Worm (Caenorhabditis elegans) whole organism, young adult: ENCODE data around the gene sru-30.
A peak's percentile ranks its signal among the peaks of the same experiment; 100 is the strongest.

ENCODE experiments used
- B0019.2 ChIP-seq: fragments of 200-800 bp; sonication (Bioruptor generic); conservative IDR thresholded peaks from 2 replicates; pipeline ENCODE4 v1.3.6; 2022; ENCODE audit warnings: missing genetic modification reagents, missing genetic modification characterization, missing compliant biosample characterization
- D2030.7 ChIP-seq: fragments of 200-800 bp; sonication (Bioruptor generic); IDR thresholded peaks from 2 replicates; pipeline ENCODE4 v1.3.6; 2022; ENCODE audit warnings: missing genetic modification reagents, missing genetic modification characterization, missing compliant biosample characterization
- F10E7.11 ChIP-seq: sonication (generic microtip); optimal IDR thresholded peaks from 2 replicates; lab custom pipeline; 2017; ENCODE audit warnings: mild to moderate bottlenecking, missing genetic modification characterization, moderate library complexity, missing compliant biosample characterization
- F22D6.2 ChIP-seq: sonication (generic microtip); optimal IDR thresholded peaks from 2 replicates; lab custom pipeline; 2016; ENCODE audit warnings: mild to moderate bottlenecking, missing genetic modification characterization, missing compliant biosample characterization
- F39B2.1 ChIP-seq: fragments of 200-800 bp; sonication (Bioruptor generic); IDR thresholded peaks from 2 replicates; pipeline ENCODE4 v1.3.6; 2022; ENCODE audit warnings: missing genetic modification reagents, missing genetic modification characterization, missing compliant biosample characterization
- F57A8.1 ChIP-seq: fragments of 200-800 bp; sonication (Bioruptor generic); optimal IDR thresholded peaks from 2 replicates; lab custom pipeline; 2018; ENCODE audit warnings: mild to moderate bottlenecking, missing genetic modification characterization, moderate library complexity, missing compliant biosample characterization
- T26A5.8 ChIP-seq: sonication (generic microtip); optimal IDR thresholded peaks from 2 replicates; lab custom pipeline; 2016; ENCODE audit warnings: missing genetic modification characterization, missing compliant biosample characterization
- Y67H2A.10 ChIP-seq: fragments of 200-800 bp; sonication (Bioruptor generic); conservative IDR thresholded peaks from 2 replicates; pipeline ENCODE4 v1.3.6; 2022; ENCODE audit warnings: missing genetic modification reagents, missing genetic modification characterization, missing compliant biosample characterization
- aptf-2 ChIP-seq: fragments of 200-800 bp; sonication (Bioruptor generic); conservative IDR thresholded peaks from 2 replicates; pipeline ENCODE4 v1.3.6; 2022; ENCODE audit warnings: missing genetic modification reagents, missing genetic modification characterization, missing compliant biosample characterization
- aptf-3 ChIP-seq: fragments of 200-800 bp; sonication (Bioruptor generic); IDR thresholded peaks from 2 replicates; pipeline ENCODE4 v1.3.6; 2022; ENCODE audit warnings: missing genetic modification characterization, missing compliant biosample characterization
- athp-1 ChIP-seq: sonication (generic microtip); optimal IDR thresholded peaks from 2 replicates; lab custom pipeline; 2017; ENCODE audit warnings: mild to moderate bottlenecking, missing genetic modification characterization, missing compliant biosample characterization
- ccch-3 ChIP-seq: fragments of 200-800 bp; sonication (Bioruptor generic); optimal IDR thresholded peaks from 2 replicates; lab custom pipeline; 2018; ENCODE audit warnings: mild to moderate bottlenecking, missing genetic modification characterization, missing compliant biosample characterization
- cebp-1 ChIP-seq, 2 experiments: fragments of 200-800 bp in 1 of 2; sonication (Bioruptor generic) in 1 of 2; sonication (generic microtip) in 1 of 2; IDR thresholded peaks in 1 of 2; optimal IDR thresholded peaks in 1 of 2; 2 replicates each; pipeline versions ENCODE4 v1.3.6 to Lab custom; 2017 to 2022; ENCODE audit warnings: missing compliant biosample characterization in 2 of 2, missing genetic modification characterization in 2 of 2, mild to moderate bottlenecking in 1 of 2, missing genetic modification reagents in 1 of 2, moderate library complexity in 1 of 2
- ceh-27 ChIP-seq: fragments of 200-800 bp; sonication (Bioruptor generic); optimal IDR thresholded peaks from 2 replicates; lab custom pipeline; 2018; ENCODE audit warnings: mild to moderate bottlenecking, missing genetic modification characterization, moderate library complexity, missing compliant biosample characterization
- ceh-58 ChIP-seq: fragments of 200-800 bp; sonication (Bioruptor generic); IDR thresholded peaks from 2 replicates; pipeline ENCODE4 v1.3.6; 2022; ENCODE audit warnings: missing genetic modification characterization, missing compliant biosample characterization
- ceh-79 ChIP-seq: sonication (generic microtip); optimal IDR thresholded peaks from 2 replicates; lab custom pipeline; 2017; ENCODE audit warnings: mild to moderate bottlenecking, missing genetic modification characterization, missing compliant biosample characterization
- ceh-91 ChIP-seq: fragments of 200-800 bp; sonication (Bioruptor generic); IDR thresholded peaks from 2 replicates; pipeline ENCODE4 v1.3.6; 2022; ENCODE audit warnings: missing genetic modification reagents, missing genetic modification characterization, missing compliant biosample characterization
- chd-7 ChIP-seq: sonication (generic microtip); optimal IDR thresholded peaks from 2 replicates; lab custom pipeline; 2016; ENCODE audit warnings: mild to moderate bottlenecking, missing genetic modification characterization, moderate library complexity, missing compliant biosample characterization
- die-1 ChIP-seq: sonication (generic microtip); optimal IDR thresholded peaks from 2 replicates; lab custom pipeline; 2016; ENCODE audit warnings: missing genotype, mild to moderate bottlenecking, missing genetic modification characterization, missing compliant biosample characterization
- egl-44 ChIP-seq: fragments of 200-800 bp; sonication (Bioruptor generic); IDR thresholded peaks from 2 replicates; pipeline ENCODE4 v1.3.6; 2022; ENCODE audit warnings: missing genetic modification reagents, missing genetic modification characterization, missing compliant biosample characterization
- egrh-3 ChIP-seq: fragments of 200-800 bp; sonication (Bioruptor generic); IDR thresholded peaks from 2 replicates; pipeline ENCODE4 v1.3.6; 2022; ENCODE audit warnings: missing genetic modification reagents, missing genetic modification characterization, missing compliant biosample characterization
- ekl-4 ChIP-seq: fragments of 200-800 bp; sonication (Bioruptor generic); IDR thresholded peaks from 2 replicates; pipeline ENCODE4 v1.3.6; 2022; ENCODE audit warnings: missing genetic modification reagents, missing genetic modification characterization, missing compliant biosample characterization
- fkh-3 ChIP-seq: sonication (generic microtip); optimal IDR thresholded peaks from 2 replicates; lab custom pipeline; 2016; ENCODE audit warnings: mild to moderate bottlenecking, missing genetic modification characterization, missing compliant biosample characterization
- hlh-12 ChIP-seq: sonication (generic microtip); optimal IDR thresholded peaks from 2 replicates; lab custom pipeline; 2016; ENCODE audit warnings: missing genetic modification characterization, missing compliant biosample characterization
- hrde-1 ChIP-seq: sonication (generic microtip); optimal IDR thresholded peaks from 2 replicates; lab custom pipeline; 2016; ENCODE audit warnings: missing genetic modification characterization, mild to moderate bottlenecking, missing compliant biosample characterization, moderate library complexity, missing genotype, missing genetic modification reagents, borderline replicate concordance
- lin-35 ChIP-seq, 3 experiments: fragments of 150-350 bp in 2 of 3; sonication (generic microtip) in 1 of 3; optimal IDR thresholded peaks; 2 replicates each; lab custom pipeline; 2014 to 2018; ENCODE audit warnings: missing biosample characterization in 3 of 3, missing genetic modification characterization in 3 of 3, missing genetic modification reagents in 3 of 3
- lin-40 ChIP-seq: sonication (generic microtip); optimal IDR thresholded peaks from 2 replicates; lab custom pipeline; 2016; ENCODE audit warnings: missing genetic modification characterization, mild to moderate bottlenecking, missing compliant biosample characterization, missing genotype, missing genetic modification reagents
- lin-54 ChIP-seq: fragments of 200-800 bp; sonication (Bioruptor generic); optimal IDR thresholded peaks from 2 replicates; lab custom pipeline; 2018; ENCODE audit warnings: mild to moderate bottlenecking, missing genetic modification characterization, missing compliant biosample characterization
- lsl-1 ChIP-seq: fragments of 200-800 bp; sonication (Bioruptor generic); optimal IDR thresholded peaks from 2 replicates; lab custom pipeline; 2018; ENCODE audit warnings: mild to moderate bottlenecking, missing genetic modification characterization, moderate library complexity, missing compliant biosample characterization
- madf-3 ChIP-seq: fragments of 200-800 bp; sonication (Bioruptor generic); IDR thresholded peaks from 2 replicates; pipeline ENCODE4 v1.3.6; 2022; ENCODE audit warnings: missing genetic modification reagents, missing genetic modification characterization, missing compliant biosample characterization
- mes-4 ChIP-seq: sonication (generic microtip); optimal IDR thresholded peaks from 2 replicates; lab custom pipeline; 2016; ENCODE audit warnings: missing genotype, missing genetic modification characterization, missing compliant biosample characterization
- nhr-179 ChIP-seq: sonication (generic microtip); optimal IDR thresholded peaks from 2 replicates; lab custom pipeline; 2016; ENCODE audit warnings: mild to moderate bottlenecking, missing genetic modification characterization, missing compliant biosample characterization
- nhr-27 ChIP-seq: fragments of 200-800 bp; sonication (Bioruptor generic); optimal IDR thresholded peaks from 2 replicates; lab custom pipeline; 2018; ENCODE audit warnings: mild to moderate bottlenecking, missing genetic modification characterization, moderate library complexity, missing compliant biosample characterization
- nhr-80 ChIP-seq: sonication (generic microtip); optimal IDR thresholded peaks from 2 replicates; lab custom pipeline; 2016; ENCODE audit warnings: missing genetic modification characterization, missing compliant biosample characterization
- nhr-90 ChIP-seq: sonication (generic microtip); optimal IDR thresholded peaks from 2 replicates; lab custom pipeline; 2016; ENCODE audit warnings: missing genotype, mild to moderate bottlenecking, missing genetic modification characterization, missing compliant biosample characterization
- pbrm-1 ChIP-seq: fragments of 200-800 bp; sonication (Bioruptor generic); IDR thresholded peaks from 2 replicates; pipeline ENCODE4 v1.3.6; 2022; ENCODE audit warnings: missing genetic modification reagents, missing genetic modification characterization, missing compliant biosample characterization
- pha-4 ChIP-seq: fragments of 150-350 bp; sonication (generic microtip); optimal IDR thresholded peaks from 2 replicates; lab custom pipeline; 2014; ENCODE audit warnings: missing biosample characterization, missing genetic modification reagents, missing genetic modification characterization
- rec-8 ChIP-seq, 2 experiments: sonication (generic microtip); optimal IDR thresholded peaks; 2 replicates each; lab custom pipeline; 2016; ENCODE audit warnings: mild to moderate bottlenecking in 2 of 2, missing genetic modification characterization in 2 of 2, missing genetic modification reagents in 2 of 2, missing genotype in 2 of 2, missing biosample characterization in 1 of 2, missing compliant biosample characterization in 1 of 2, moderate library complexity in 1 of 2
- sea-2 ChIP-seq: fragments of 200-800 bp; sonication (Bioruptor generic); IDR thresholded peaks from 2 replicates; pipeline ENCODE4 v1.3.6; 2022; ENCODE audit warnings: missing genetic modification characterization, missing compliant biosample characterization
- snpc-1.1 ChIP-seq: sonication (generic microtip); optimal IDR thresholded peaks from 2 replicates; lab custom pipeline; 2017; ENCODE audit warnings: missing genetic modification characterization, mild to moderate bottlenecking, missing compliant biosample characterization, antibody characterized with exemption, moderate library complexity, missing genotype, missing genetic modification reagents; ENCODE audit not compliant: insufficient read depth
- snpc-1.3 ChIP-seq: sonication (generic microtip); optimal IDR thresholded peaks from 2 replicates; lab custom pipeline; 2017; ENCODE audit warnings: missing genetic modification characterization, mild to moderate bottlenecking, missing compliant biosample characterization, antibody characterized with exemption, moderate library complexity, missing genotype, missing genetic modification reagents; ENCODE audit not compliant: insufficient read depth
- somi-1 ChIP-seq: fragments of 200-800 bp; sonication (Bioruptor generic); optimal IDR thresholded peaks from 2 replicates; lab custom pipeline; 2018; ENCODE audit warnings: mild to moderate bottlenecking, missing genetic modification characterization, missing compliant biosample characterization
- sptf-2 ChIP-seq: fragments of 200-800 bp; sonication (Bioruptor generic); optimal IDR thresholded peaks from 2 replicates; lab custom pipeline; 2018; ENCODE audit warnings: mild to moderate bottlenecking, missing genetic modification characterization, missing compliant biosample characterization
- tbp1 ChIP-seq: fragments of 200-800 bp; sonication (Bioruptor generic); optimal IDR thresholded peaks from 2 replicates; lab custom pipeline; 2018; ENCODE audit warnings: mild to moderate bottlenecking, missing genetic modification characterization, missing compliant biosample characterization
- unc-130 ChIP-seq: sonication (generic microtip); optimal IDR thresholded peaks from 2 replicates; lab custom pipeline; 2016; ENCODE audit warnings: missing genetic modification reagents, missing genetic modification characterization, missing compliant biosample characterization
- ztf-3 ChIP-seq: fragments of 200-800 bp; sonication (Bioruptor generic); optimal IDR thresholded peaks from 2 replicates; lab custom pipeline; 2018; ENCODE audit warnings: mild to moderate bottlenecking, missing genetic modification characterization, missing compliant biosample characterization

The sru-30 gene

ce11 chrV:9789657-9790261 is 23.9 kb upstream of the sru-30 start, which contains the start of gene ztf-7:
TSS of gene ztf-7 (minus strand) at chrV:9789707.
- TF ChIP-seq lin-40 (tag; lab: Kevin White, UChicago) (peak; percentile 97), lin-35 (GFP tag; optimal IDR thresholded peaks at IDR 0.05; lab: Kevin White, UChicago) (peak in 1 of 3 experiments; percentile 87), mes-4 (tag; lab: Kevin White, UChicago) (no peak), nhr-90 (tag; lab: Kevin White, UChicago) (peak; percentile 77), ceh-27 (GFP tag; lab: Kevin White, UChicago) (peak; percentile 97), egl-44 (GFP tag; lab: Robert Waterston, UW) (peak; percentile 68), ccch-3 (GFP tag; lab: Kevin White, UChicago) (no peak), nhr-179 (tag; lab: Kevin White, UChicago) (no peak), hrde-1 (tag; lab: Kevin White, UChicago) (no peak), chd-7 (tag; lab: Kevin White, UChicago) (peak; percentile 90), athp-1 (tag; lab: Kevin White, UChicago) (peak; percentile 61), unc-130 (GFP tag; lab: Kevin White, UChicago) (no peak), F39B2.1 (GFP tag; lab: Robert Waterston, UW) (no peak), T26A5.8 (tag; lab: Kevin White, UChicago) (no peak), ekl-4 (GFP tag; lab: Robert Waterston, UW) (peak; percentile 96), tbp1 (GFP tag; lab: Kevin White, UChicago) (peak; percentile 73), sea-2 (GFP tag; lab: Robert Waterston, UW) (peak; percentile 70; the same call in 1 of the 2 replicates), rec-8 (tag; optimal IDR thresholded peaks at IDR 0.05; lab: Kevin White, UChicago) (no peak), ceh-91 (peak; percentile 37; the same call in 1 of the 2 replicates), sptf-2 (GFP tag; lab: Kevin White, UChicago) (no peak), ceh-58 (GFP tag; lab: Robert Waterston, UW) (no peak), F10E7.11 (tag; lab: Kevin White, UChicago) (no peak), Y67H2A.10 (peak; percentile 81), fkh-3 (no peak), snpc-1.3 (tag; lab: Kevin White, UChicago) (no peak), pha-4 (tag; lab: Kevin White, UChicago) (no peak), ztf-3 (GFP tag; lab: Kevin White, UChicago) (peak; percentile 75), F22D6.2 (peak; percentile 87), somi-1 (peak; percentile 92), ceh-79 (tag; lab: Kevin White, UChicago) (peak; percentile 32), nhr-80 (tag; lab: Kevin White, UChicago) (peak; percentile 99), D2030.7 (GFP tag; lab: Robert Waterston, UW) (peak; percentile 26; the same call in 1 of the 2 replicates), cebp-1 (GFP tag; IDR thresholded peaks at IDR 0.05; lab: Robert Waterston, UW) (peak; percentile 75), cebp-1 (tag; optimal IDR thresholded peaks at IDR 0.05; lab: Kevin White, UChicago) (peak; percentile 96), aptf-2 (GFP tag; lab: Robert Waterston, UW) (0 out of 2 replicates have a peak, but pooled peaks have one; percentile 20), die-1 (tag; lab: Kevin White, UChicago) (no peak), nhr-27 (tag; lab: Kevin White, UChicago) (peak; percentile 8), snpc-1.1 (no peak), B0019.2 (GFP tag; lab: Robert Waterston, UW) (no peak), madf-3 (GFP tag; lab: Robert Waterston, UW) (peak; percentile 88), pbrm-1 (peak; percentile 97), F57A8.1 (no peak), hlh-12 (tag; lab: Kevin White, UChicago) (no peak), aptf-3 (no peak), egrh-3 (GFP tag; lab: Robert Waterston, UW) (no peak), lin-54 (peak; percentile 91), lsl-1 (GFP tag; lab: Kevin White, UChicago) (peak; percentile 68)
